Fruit fly (Drosophila melanogaster) whole organism, embryonic: ENCODE measurements around the gene CG3652.

Experiments
- Asciz ChIP-seq: fragments of 200-800 bp; sonication (Bioruptor generic); optimal IDR thresholded peaks from 2 replicates; lab custom pipeline; 2017; ENCODE audit warnings: missing biosample characterization, mild to moderate bottlenecking, missing genetic modification characterization, missing genetic modification reagents
- BEAF-32 ChIP-seq: fragments of 200-800 bp; sonication (Bioruptor generic); optimal IDR thresholded peaks from 3 replicates; lab custom pipeline; 2017; ENCODE audit warnings: missing biosample characterization, missing genetic modification characterization, mild to moderate bottlenecking, moderate library complexity, missing genetic modification reagents
- CG10462 ChIP-seq: fragments of 200-800 bp; sonication (Bioruptor generic); optimal IDR thresholded peaks from 2 replicates; lab custom pipeline; 2016; ENCODE audit warnings: missing biosample characterization, missing genetic modification characterization
- CG10654 ChIP-seq: fragments of 200-800 bp; sonication (Bioruptor generic); optimal IDR thresholded peaks from 2 replicates; lab custom pipeline; 2016; ENCODE audit warnings: missing biosample characterization, missing genetic modification characterization
- CG10979 ChIP-seq: fragments of 200-800 bp; sonication (Bioruptor generic); optimal IDR thresholded peaks from 2 replicates; lab custom pipeline; 2018; ENCODE audit warnings: missing biosample characterization, mild to moderate bottlenecking, missing genetic modification characterization, moderate library complexity
- CG16813 ChIP-seq: fragments of 200-800 bp; sonication (Bioruptor generic); IDR thresholded peaks from 3 replicates; pipeline ENCODE4 v1.3.6; 2022; ENCODE audit warnings: missing biosample characterization, missing genetic modification characterization; ENCODE audit not compliant: partially characterized antibody
- CG2116 ChIP-seq: fragments of 200-800 bp; sonication (Bioruptor generic); optimal IDR thresholded peaks from 3 replicates; lab custom pipeline; 2018; ENCODE audit warnings: missing biosample characterization, mild to moderate bottlenecking, missing genetic modification characterization
- CG2120 ChIP-seq: fragments of 200-800 bp; sonication (Bioruptor generic); optimal IDR thresholded peaks from 3 replicates; lab custom pipeline; 2016; ENCODE audit warnings: missing biosample characterization, missing genetic modification characterization
- CG2889 ChIP-seq: fragments of 200-800 bp; sonication (Bioruptor generic); IDR thresholded peaks from 3 replicates; pipeline ENCODE4 v1.3.6; 2022; ENCODE audit warnings: missing biosample characterization, missing genetic modification characterization
- CG34224 ChIP-seq: fragments of 200-800 bp; sonication (Bioruptor generic); IDR thresholded peaks from 3 replicates; pipeline ENCODE4 v1.3.6; 2022; ENCODE audit warnings: missing biosample characterization, missing genetic modification characterization; ENCODE audit not compliant: partially characterized antibody
- CG34376 ChIP-seq: fragments of 200-800 bp; sonication (Bioruptor generic); optimal IDR thresholded peaks from 2 replicates; lab custom pipeline; 2018; ENCODE audit warnings: missing biosample characterization, mild to moderate bottlenecking, missing genetic modification characterization
- CG4404 ChIP-seq: fragments of 200-800 bp; sonication (Bioruptor generic); IDR thresholded peaks from 2 replicates; pipeline ENCODE4 v1.3.6; 2022; ENCODE audit warnings: missing biosample characterization, missing genetic modification characterization
- CG6272 ChIP-seq: fragments of 200-800 bp; sonication (Bioruptor generic); IDR thresholded peaks from 2 replicates; pipeline ENCODE4 v1.3.6; 2022; ENCODE audit warnings: missing biosample characterization, missing genetic modification characterization
- CG9727 ChIP-seq: fragments of 200-800 bp; sonication (Bioruptor generic); optimal IDR thresholded peaks from 3 replicates; lab custom pipeline; 2017; ENCODE audit warnings: missing biosample characterization, mild to moderate bottlenecking, missing genetic modification characterization
- Dip3 ChIP-seq: fragments of 200-800 bp; sonication (Bioruptor generic); optimal IDR thresholded peaks from 3 replicates; lab custom pipeline; 2016; ENCODE audit warnings: missing biosample characterization, missing genetic modification characterization
- ERR ChIP-seq: fragments of 200-800 bp; sonication (Bioruptor generic); optimal IDR thresholded peaks from 2 replicates; lab custom pipeline; 2016; ENCODE audit warnings: missing biosample characterization, missing genetic modification characterization
- H15 ChIP-seq: fragments of 200-800 bp; sonication (Bioruptor generic); IDR thresholded peaks from 3 replicates; pipeline ENCODE4 v1.3.6; 2022; ENCODE audit warnings: missing biosample characterization, missing genetic modification characterization
- HHEX ChIP-seq: fragments of 200-800 bp; sonication (Bioruptor generic); optimal IDR thresholded peaks from 3 replicates; lab custom pipeline; 2017; ENCODE audit warnings: missing biosample characterization, mild to moderate bottlenecking, missing genetic modification characterization, missing genetic modification reagents
- HLH4C ChIP-seq: fragments of 200-800 bp; sonication (Bioruptor generic); IDR thresholded peaks from 3 replicates; pipeline ENCODE4 v1.3.6; 2022; ENCODE audit warnings: missing biosample characterization, missing genetic modification characterization; ENCODE audit not compliant: partially characterized antibody
- HLH54F ChIP-seq: fragments of 200-800 bp; sonication (Bioruptor generic); optimal IDR thresholded peaks from 3 replicates; lab custom pipeline; 2016; ENCODE audit warnings: missing biosample characterization, missing genetic modification characterization
- Hmr ChIP-seq: fragments of 200-800 bp; sonication (Bioruptor generic); optimal IDR thresholded peaks from 3 replicates; lab custom pipeline; 2017; ENCODE audit warnings: mild to moderate bottlenecking, missing biosample characterization, missing genetic modification reagents, missing genetic modification characterization
- Lim3 ChIP-seq: fragments of 200-800 bp; sonication (Bioruptor generic); IDR thresholded peaks from 2 replicates; pipeline ENCODE4 v1.3.6; 2022; ENCODE audit warnings: missing biosample characterization, missing genetic modification characterization
- Mad ChIP-seq: fragments of 200-800 bp; sonication (Bioruptor generic); optimal IDR thresholded peaks from 2 replicates; lab custom pipeline; 2016; ENCODE audit warnings: missing biosample characterization, missing genetic modification characterization
- Max ChIP-seq: fragments of 200-800 bp; sonication (Bioruptor generic); optimal IDR thresholded peaks from 2 replicates; lab custom pipeline; 2016; ENCODE audit warnings: missing biosample characterization, mild to moderate bottlenecking, missing genetic modification characterization
- Mrtf ChIP-seq: fragments of 200-800 bp; sonication (Bioruptor generic); IDR thresholded peaks from 3 replicates; pipeline ENCODE4 v1.3.6; 2022; ENCODE audit warnings: missing biosample characterization, missing genetic modification characterization
- NFAT ChIP-seq: fragments of 200-800 bp; sonication (Bioruptor generic); IDR thresholded peaks from 2 replicates; pipeline ENCODE4 v1.3.6; 2022; ENCODE audit warnings: missing biosample characterization, missing genetic modification characterization
- Scr ChIP-seq: fragments of 200-800 bp; sonication (Bioruptor generic); IDR thresholded peaks from 2 replicates; pipeline ENCODE4 v1.3.6; 2022; ENCODE audit warnings: missing biosample characterization, missing genetic modification characterization; ENCODE audit not compliant: partially characterized antibody
- Sox100B ChIP-seq: fragments of 200-800 bp; sonication (Bioruptor generic); optimal IDR thresholded peaks from 3 replicates; lab custom pipeline; 2018; ENCODE audit warnings: missing biosample characterization, mild to moderate bottlenecking, missing genetic modification characterization
- Trl ChIP-seq, 3 experiments: fragments of >200 bp in 2 of 3; fragments of 200-800 bp in 1 of 3; sonication (Bioruptor generic) in 1 of 3; optimal IDR thresholded peaks; 2 replicates in 1 of 3; 3 replicates in 2 of 3; lab custom pipeline; 2016 to 2017; ENCODE audit warnings: missing biosample characterization in 1 of 3, missing genetic modification characterization in 1 of 3
- Xrp1 ChIP-seq: fragments of 200-800 bp; sonication (Bioruptor generic); IDR thresholded peaks from 2 replicates; pipeline ENCODE4 v1.3.6; 2022; ENCODE audit warnings: missing biosample characterization, missing genetic modification characterization
- chm ChIP-seq: fragments of 200-800 bp; sonication (Bioruptor generic); IDR thresholded peaks from 2 replicates; pipeline ENCODE4 v1.3.6; 2022; ENCODE audit warnings: missing biosample characterization, missing genetic modification characterization
- crp ChIP-seq, 2 experiments: fragments of 200-800 bp; sonication (Bioruptor generic); optimal IDR thresholded peaks; 2 replicates in 1 of 2; 3 replicates in 1 of 2; lab custom pipeline; 2017; ENCODE audit warnings: missing biosample characterization in 2 of 2, missing genetic modification characterization in 2 of 2, mild to moderate bottlenecking in 1 of 2, moderate library complexity in 1 of 2
- dpn ChIP-seq, 2 experiments: fragments of 200-800 bp; sonication (Bioruptor generic); optimal IDR thresholded peaks; 3 replicates each; lab custom pipeline; 2016; ENCODE audit warnings: missing biosample characterization in 2 of 2, missing genetic modification characterization in 2 of 2
- gfzf ChIP-seq: fragments of 200-800 bp; sonication (Bioruptor generic); optimal IDR thresholded peaks from 2 replicates; lab custom pipeline; 2016; ENCODE audit warnings: missing biosample characterization, mild to moderate bottlenecking, missing genetic modification characterization, moderate library complexity
- kay ChIP-seq: fragments of 200-800 bp; sonication (Bioruptor generic); optimal IDR thresholded peaks from 2 replicates; lab custom pipeline; 2016; ENCODE audit warnings: missing biosample characterization, missing genetic modification characterization
- lbe ChIP-seq: fragments of 200-800 bp; sonication (Bioruptor generic); optimal IDR thresholded peaks from 2 replicates; lab custom pipeline; 2016; ENCODE audit warnings: missing biosample characterization, mild to moderate bottlenecking, missing genetic modification characterization
- oc ChIP-seq: fragments of 200-800 bp; sonication (Bioruptor generic); optimal IDR thresholded peaks from 2 replicates; lab custom pipeline; 2018; ENCODE audit warnings: missing biosample characterization, mild to moderate bottlenecking, missing genetic modification characterization, moderate library complexity
- phol ChIP-seq: fragments of 200-800 bp; sonication (Bioruptor generic); optimal IDR thresholded peaks from 3 replicates; lab custom pipeline; 2018; ENCODE audit warnings: missing biosample characterization, mild to moderate bottlenecking, missing genetic modification characterization, moderate library complexity
- prd ChIP-seq, 3 experiments: fragments of >200 bp in 2 of 3; fragments of 200-800 bp in 1 of 3; sonication (Bioruptor generic) in 1 of 3; optimal IDR thresholded peaks in 2 of 3; IDR thresholded peaks in 1 of 3; 2 replicates in 2 of 3; 3 replicates in 1 of 3; pipeline versions ENCODE4 v1.3.6 to Lab custom; 2017 to 2022; ENCODE audit warnings: missing biosample characterization in 1 of 3, missing genetic modification characterization in 1 of 3
- seq ChIP-seq: fragments of 200-800 bp; sonication (Bioruptor generic); IDR thresholded peaks from 2 replicates; pipeline ENCODE4 v1.3.6; 2022; ENCODE audit warnings: missing biosample characterization, missing genetic modification characterization
- shn ChIP-seq: fragments of 200-800 bp; sonication (Bioruptor generic); optimal IDR thresholded peaks from 3 replicates; lab custom pipeline; 2016; ENCODE audit warnings: missing biosample characterization, missing genetic modification characterization
- sim ChIP-seq: fragments of 200-800 bp; sonication (Bioruptor generic); IDR thresholded peaks from 2 replicates; pipeline ENCODE4 v1.3.6; 2022; ENCODE audit warnings: missing biosample characterization, missing genetic modification characterization
- stwl ChIP-seq: fragments of 200-800 bp; sonication (Bioruptor generic); optimal IDR thresholded peaks from 3 replicates; lab custom pipeline; 2018; ENCODE audit warnings: missing biosample characterization, mild to moderate bottlenecking, missing genetic modification characterization, moderate library complexity
- tgo ChIP-seq: fragments of 200-800 bp; sonication (Bioruptor generic); IDR thresholded peaks from 3 replicates; pipeline ENCODE4 v1.3.6; 2022; ENCODE audit warnings: missing biosample characterization, missing genetic modification characterization
- trem ChIP-seq: fragments of 200-800 bp; optimal IDR thresholded peaks from 3 replicates; lab custom pipeline; 2019; ENCODE audit warnings: missing biosample characterization, mild to moderate bottlenecking, missing genetic modification characterization, moderate library complexity
- unpg ChIP-seq: fragments of 200-800 bp; sonication (Bioruptor generic); optimal IDR thresholded peaks from 3 replicates; lab custom pipeline; 2018; ENCODE audit warnings: missing biosample characterization, mild to moderate bottlenecking, missing genetic modification characterization, moderate library complexity
- vfl ChIP-seq: fragments of 200-800 bp; sonication (Bioruptor generic); optimal IDR thresholded peaks from 2 replicates; lab custom pipeline; 2016; ENCODE audit warnings: missing biosample characterization, missing genetic modification characterization
- z ChIP-seq: fragments of 200-800 bp; sonication (Bioruptor generic); IDR thresholded peaks from 3 replicates; pipeline ENCODE4 v1.3.6; 2022; ENCODE audit warnings: missing biosample characterization, missing genetic modification characterization
- zen2 ChIP-seq: fragments of 200-800 bp; sonication (Bioruptor generic); IDR thresholded peaks from 3 replicates; pipeline ENCODE4 v1.3.6; 2022; ENCODE audit warnings: missing biosample characterization, missing genetic modification characterization; ENCODE audit not compliant: partially characterized antibody

CG3652 gene

dm6 chr2L:4393842-4394421 is at the start of gene CG3652:
TSS of gene CG3652 (minus strand) at chr2L:4393876.
- TF ChIP-seq NFAT (GFP tag; lab: Robert Waterston, UW) (no peak), CG9727 (GFP tag; lab: Kevin White, UChicago) (no peak), vfl (GFP tag; lab: Kevin White, UChicago) (peak; percentile 9), crp (GFP tag; optimal IDR thresholded peaks at IDR 0.05; lab: Kevin White, UChicago) (peak in 1 of 2 experiments; percentile 50), CG34376 (GFP tag; lab: Kevin White, UChicago) (no peak), trem (tag; lab: Kevin White, UChicago) (peak; percentile 61), Max (GFP tag; lab: Kevin White, UChicago) (peak; percentile 33), CG2120 (GFP tag; lab: Kevin White, UChicago) (peak; percentile 64), seq (GFP tag; lab: Robert Waterston, UW) (no peak), Lim3 (GFP tag; lab: Robert Waterston, UW) (no peak), CG10979 (peak; percentile 1), CG4404 (GFP tag; lab: Robert Waterston, UW) (no peak), HLH54F (GFP tag; lab: Kevin White, UChicago) (peak; percentile 23), HHEX (GFP tag; lab: Kevin White, UChicago) (no peak), CG10654 (GFP tag; lab: Kevin White, UChicago) (peak; percentile 1), CG2889 (GFP tag; lab: Robert Waterston, UW) (no peak), ERR (peak; percentile 3), HLH4C (GFP tag; lab: Robert Waterston, UW) (peak; percentile 54), Mad (GFP tag; lab: Kevin White, UChicago) (no peak), unpg (GFP tag; lab: Kevin White, UChicago) (no peak), Dip3 (peak; percentile 48), prd (optimal IDR thresholded peaks at IDR 0.05; lab: Kevin White, UChicago) (no peak), prd (GFP tag; IDR thresholded peaks at IDR 0.05; lab: Robert Waterston, UW) (peak; percentile 38; the same call in 1 of the 3 replicates), CG34224 (GFP tag; lab: Robert Waterston, UW) (peak; percentile 38; the same call in 1 of the 3 replicates), phol (tag; lab: Kevin White, UChicago) (peak; percentile 64), sim (no peak), Mrtf (no peak), z (GFP tag; lab: Robert Waterston, UW) (no peak), Sox100B (no peak), BEAF-32 (GFP tag; lab: Kevin White, UChicago) (peak; percentile 80), Trl (optimal IDR thresholded peaks at IDR 0.05; lab: Kevin White, UChicago) (no peak), Trl (GFP tag; optimal IDR thresholded peaks at IDR 0.05; lab: Kevin White, UChicago) (peak; percentile 34), Scr (peak; percentile 60), CG10462 (GFP tag; lab: Kevin White, UChicago) (no peak), shn (GFP tag; lab: Kevin White, UChicago) (no peak), CG2116 (peak; percentile 71), CG16813 (GFP tag; lab: Robert Waterston, UW) (peak; percentile 60), Xrp1 (GFP tag; lab: Robert Waterston, UW) (no peak), gfzf (GFP tag; lab: Kevin White, UChicago) (peak; percentile 67), tgo (GFP tag; lab: Robert Waterston, UW) (no peak), oc (no peak), zen2 (GFP tag; lab: Robert Waterston, UW) (no peak), Hmr (GFP tag; lab: Kevin White, UChicago) (no peak), dpn (GFP tag; optimal IDR thresholded peaks at IDR 0.05; lab: Kevin White, UChicago) (peak; percentile 4 to 48), lbe (GFP tag; lab: Kevin White, UChicago) (no peak), chm (GFP tag; lab: Robert Waterston, UW) (no peak), kay (GFP tag; lab: Kevin White, UChicago) (peak; percentile 33), CG6272 (no peak), H15 (no peak), stwl (peak; percentile 38), Asciz (GFP tag; lab: Kevin White, UChicago) (no peak)
